Worm (Caenorhabditis elegans) whole organism, young adult: ENCODE data around the gene idpp-6.

ENCODE experiments used
- F37B4.10 ChIP-seq: fragments of 200-800 bp; sonication (Bioruptor generic); IDR thresholded peaks from 2 replicates; pipeline ENCODE4 v1.3.6; 2022; ENCODE audit warnings: missing genetic modification characterization, missing compliant biosample characterization
- ceh-79 ChIP-seq: sonication (generic microtip); optimal IDR thresholded peaks from 2 replicates; lab custom pipeline; 2017; ENCODE audit warnings: mild to moderate bottlenecking, missing genetic modification characterization, missing compliant biosample characterization
- dpl-1 ChIP-seq: fragments of 150-350 bp; optimal IDR thresholded peaks from 2 replicates; lab custom pipeline; 2014; ENCODE audit warnings: missing biosample characterization, missing genetic modification reagents, missing genetic modification characterization
- egl-44 ChIP-seq: fragments of 200-800 bp; sonication (Bioruptor generic); IDR thresholded peaks from 2 replicates; pipeline ENCODE4 v1.3.6; 2022; ENCODE audit warnings: missing genetic modification reagents, missing genetic modification characterization, missing compliant biosample characterization
- ets-4 ChIP-seq: fragments of 200-800 bp; sonication (Bioruptor generic); optimal IDR thresholded peaks from 2 replicates; lab custom pipeline; 2018; ENCODE audit warnings: mild to moderate bottlenecking, missing genetic modification characterization, missing compliant biosample characterization
- lag-1 ChIP-seq: fragments of 200-800 bp; sonication (Bioruptor generic); IDR thresholded peaks from 2 replicates; pipeline ENCODE4 v1.3.6; 2022; ENCODE audit warnings: missing genetic modification reagents, missing genetic modification characterization, missing compliant biosample characterization

ce11 chrX:6784181-6784580 lies 1.2 kb downstream of the idpp-6 start, which contains the start of gene bgal-2:
- TF ChIP-seq F37B4.10 (no peak), ceh-79 (tag; lab: Kevin White, UChicago) (no peak), dpl-1 (GFP tag; lab: Kevin White, UChicago) (no peak), ets-4 (GFP tag; lab: Kevin White, UChicago) (no peak), lag-1 (GFP tag; lab: Robert Waterston, UW) (no peak), egl-44 (GFP tag; lab: Robert Waterston, UW) (no peak)
